Fruit fly (Drosophila melanogaster): ENCODE data around the gene CG8813.

Gene CG8813

DNA sequence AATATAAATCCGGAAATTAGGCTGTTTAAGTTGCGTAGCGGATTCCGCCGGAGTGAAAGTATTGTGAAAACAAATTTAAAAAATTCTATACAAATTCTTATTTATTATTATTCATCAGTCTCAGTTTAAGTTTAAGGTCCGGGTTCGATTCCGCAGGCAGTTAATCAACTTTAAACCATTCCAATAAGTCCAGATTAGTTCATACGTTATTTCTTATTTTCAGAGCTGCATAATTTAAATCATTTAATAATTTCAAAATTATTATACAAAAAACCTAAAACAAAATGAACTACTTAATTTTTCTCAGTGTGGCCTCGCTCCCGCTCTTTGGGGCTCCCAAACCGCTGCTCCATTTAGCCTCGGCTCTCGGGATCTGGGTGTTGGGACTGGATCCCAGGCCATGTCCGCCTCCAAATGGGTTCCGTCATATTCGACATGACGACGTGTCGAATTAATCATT, 39.1 kb upstream of the CG8813 start (continued):
- TF ChIP-seq Ada2b (GFP tag; IDR thresholded peaks at IDR 0.05) (peak; percentile 64), CG6272 (GFP tag; IDR thresholded peaks at IDR 0.05) (peak; percentile 73), CG16815 (GFP tag; optimal IDR thresholded peaks at IDR 0.05) (peak; percentile 85), da (GFP tag; optimal IDR thresholded peaks at IDR 0.05) (no peak)

DNA sequence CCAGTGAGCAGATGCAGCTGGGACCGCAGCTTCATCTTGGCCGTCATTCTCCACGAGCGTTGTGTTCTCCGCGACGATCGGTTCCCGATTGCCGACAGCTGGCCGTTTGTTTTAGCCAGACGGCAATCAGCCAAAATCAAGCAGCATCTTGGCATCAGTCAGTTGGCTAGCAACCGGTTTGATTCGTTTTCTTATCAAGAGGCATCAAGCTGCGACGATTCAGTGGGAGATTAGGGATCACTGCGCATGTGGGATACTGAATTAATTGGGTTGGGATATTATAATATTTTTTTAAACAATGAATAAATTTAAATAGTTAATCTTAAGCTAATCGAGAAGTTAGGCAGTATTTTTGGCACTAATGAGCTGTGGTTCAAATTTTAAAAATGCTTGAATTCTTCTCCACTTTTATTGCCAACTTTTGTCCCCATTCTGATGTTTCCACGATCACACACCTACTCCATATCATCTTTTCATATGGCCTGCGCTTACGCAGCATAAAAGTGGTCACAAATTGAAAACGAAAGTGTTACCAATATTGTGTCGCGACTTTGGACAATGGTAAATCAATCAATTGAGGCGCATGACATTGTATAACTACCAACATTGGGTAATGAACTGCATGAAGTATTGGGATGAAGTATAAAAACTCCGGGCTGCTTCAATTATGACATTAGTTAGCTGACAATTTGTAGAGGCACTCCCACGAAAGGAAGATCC, 31.6 kb upstream of the CG8813 start, which contains the start of the genes CG3119 and Cpr23B:
Gene CG3119, minus strand, starts transcription at position 92 of the 720 bp plus-strand sequence.
Gene Cpr23B, plus strand, starts transcription at position 670 of the 720 bp plus-strand sequence.
- TF ChIP-seq vvl (GFP tag; IDR thresholded peaks at IDR 0.05) (peak; percentile 29; the same call in 1 of the 2 replicates), CG34224 (GFP tag; IDR thresholded peaks at IDR 0.05; ENCODE audit: partially characterized antibody) (no peak), CG16863 (GFP tag; optimal IDR thresholded peaks at IDR 0.05) (no peak), CG14667 (GFP tag; IDR thresholded peaks at IDR 0.05) (no peak), Camta (GFP tag; optimal IDR thresholded peaks at IDR 0.05) (no peak), ash1 (GFP tag; optimal IDR thresholded peaks at IDR 0.05) (no peak), grn (GFP tag; optimal IDR thresholded peaks at IDR 0.05) (peak; percentile 85), Tbp (GFP tag; optimal IDR thresholded peaks at IDR 0.05) (no peak), stwl (tag; optimal IDR thresholded peaks at IDR 0.05) (no peak), ranshi (GFP tag; IDR thresholded peaks at IDR 0.05) (no peak), CG13894 (tag; optimal IDR thresholded peaks at IDR 0.05) (peak; percentile 12), Hr39 (optimal IDR thresholded peaks at IDR 0.05) (no peak), NK7.1 (GFP tag; optimal IDR thresholded peaks at IDR 0.05) (no peak), Oaz (GFP tag; IDR thresholded peaks at IDR 0.05) (no peak), Dip3 (GFP tag; optimal IDR thresholded peaks at IDR 0.05) (no peak), CG3407 (GFP tag; optimal IDR thresholded peaks at IDR 0.05) (no peak), dan (GFP tag; IDR thresholded peaks at IDR 0.05) (no peak), luna (GFP tag; optimal IDR thresholded peaks at IDR 0.05) (no peak), Xrp1 (GFP tag; IDR thresholded peaks at IDR 0.05) (no peak), CG12769 (tag; optimal IDR thresholded peaks at IDR 0.05) (peak; percentile 79), eyg (GFP tag; optimal IDR thresholded peaks at IDR 0.05) (no peak), abd-A (tag; optimal IDR thresholded peaks at IDR 0.05) (peak; percentile 40), CG17186 (GFP tag; optimal IDR thresholded peaks at IDR 0.05) (no peak), CG9437 (GFP tag; optimal IDR thresholded peaks at IDR 0.05) (no peak), CG7745 (tag; optimal IDR thresholded peaks at IDR 0.05) (no peak), CG10979 (tag; optimal IDR thresholded peaks at IDR 0.05) (no peak), pnt (GFP tag; optimal IDR thresholded peaks at IDR 0.05) (no peak), bowl (GFP tag; IDR thresholded peaks at IDR 0.05) (no peak), chinmo (GFP tag; IDR thresholded peaks at IDR 0.05; ENCODE audit: partially characterized antibody) (peak; percentile 51; the same call in 1 of the 4 replicates), CG16779 (GFP tag; IDR thresholded peaks at IDR 0.05) (no peak), Deaf1 (tag; optimal IDR thresholded peaks at IDR 0.05) (peak; percentile 44), CG10321 (GFP tag; IDR thresholded peaks at IDR 0.05) (no peak), gsb-n (tag; optimal IDR thresholded peaks at IDR 0.05) (no peak), ase (GFP tag; IDR thresholded peaks at IDR 0.05) (no peak), fd102C (GFP tag; optimal IDR thresholded peaks at IDR 0.05) (no peak), Blimp-1 (GFP tag; optimal IDR thresholded peaks at IDR 0.05) (peak; percentile 56)
